Fruit fly (Drosophila melanogaster) whole organism, embryonic: ENCODE data around the gene CG11241.

Experiments used
- Ada2b ChIP-seq: fragments of 200-800 bp; sonication (Bioruptor generic); IDR thresholded peaks from 2 replicates; pipeline ENCODE4 v1.3.6; 2022; ENCODE audit warnings: missing biosample characterization, missing genetic modification characterization
- Aef1 ChIP-seq: fragments of 200-800 bp; sonication (Bioruptor generic); IDR thresholded peaks from 3 replicates; pipeline ENCODE4 v1.3.6; 2022; ENCODE audit warnings: missing biosample characterization, missing genetic modification characterization
- Atf-2 ChIP-seq: fragments of 200-800 bp; sonication (Bioruptor generic); optimal IDR thresholded peaks from 2 replicates; lab custom pipeline; 2016; ENCODE audit warnings: missing biosample characterization, missing genetic modification characterization
- Awh ChIP-seq: fragments of 200-800 bp; sonication (Bioruptor generic); IDR thresholded peaks from 2 replicates; pipeline ENCODE4, ENCODE4 v1.3.6; 2022; ENCODE audit warnings: missing biosample characterization, missing genetic modification characterization
- Blimp-1 ChIP-seq: fragments of 200-800 bp; sonication (Bioruptor generic); optimal IDR thresholded peaks from 3 replicates; lab custom pipeline; 2018; ENCODE audit warnings: missing biosample characterization, missing genetic modification characterization, mild to moderate bottlenecking, moderate library complexity, missing genetic modification reagents
- BtbVII ChIP-seq: fragments of 200-800 bp; sonication (Bioruptor generic); optimal IDR thresholded peaks from 3 replicates; lab custom pipeline; 2017; ENCODE audit warnings: missing biosample characterization, mild to moderate bottlenecking, missing genetic modification characterization
- CG12391 ChIP-seq: fragments of 200-800 bp; sonication (Bioruptor generic); optimal IDR thresholded peaks from 3 replicates; lab custom pipeline; 2018; ENCODE audit warnings: missing biosample characterization, mild to moderate bottlenecking, missing genetic modification characterization, moderate library complexity
- CG13424 ChIP-seq: fragments of 200-800 bp; sonication (Bioruptor generic); optimal IDR thresholded peaks from 2 replicates; lab custom pipeline; 2019; ENCODE audit warnings: missing biosample characterization, mild to moderate bottlenecking, missing genetic modification characterization, moderate library complexity
- CG14860 ChIP-seq: fragments of 200-800 bp; sonication (Bioruptor generic); IDR thresholded peaks from 3 replicates; pipeline ENCODE4 v1.3.6; 2022; ENCODE audit warnings: missing biosample characterization, missing genetic modification characterization; ENCODE audit not compliant: partially characterized antibody
- CG16813 ChIP-seq: fragments of 200-800 bp; sonication (Bioruptor generic); IDR thresholded peaks from 3 replicates; pipeline ENCODE4 v1.3.6; 2022; ENCODE audit warnings: missing biosample characterization, missing genetic modification characterization; ENCODE audit not compliant: partially characterized antibody
- CG17568 ChIP-seq: fragments of 200-800 bp; sonication (Bioruptor generic); optimal IDR thresholded peaks from 2 replicates; lab custom pipeline; 2018; ENCODE audit warnings: missing biosample characterization, mild to moderate bottlenecking, missing genetic modification characterization, moderate library complexity
- CG17612 ChIP-seq: fragments of 200-800 bp; sonication (Bioruptor generic); IDR thresholded peaks from 2 replicates; pipeline ENCODE4 v1.3.6; 2022; ENCODE audit warnings: missing biosample characterization, missing genetic modification characterization
- CG17829 ChIP-seq: fragments of 200-800 bp; optimal IDR thresholded peaks from 2 replicates; lab custom pipeline; 2019; ENCODE audit warnings: missing biosample characterization, mild to moderate bottlenecking, missing genetic modification characterization, moderate library complexity
- CG2116 ChIP-seq: fragments of 200-800 bp; sonication (Bioruptor generic); optimal IDR thresholded peaks from 3 replicates; lab custom pipeline; 2018; ENCODE audit warnings: missing biosample characterization, mild to moderate bottlenecking, missing genetic modification characterization
- CG2889 ChIP-seq: fragments of 200-800 bp; sonication (Bioruptor generic); IDR thresholded peaks from 3 replicates; pipeline ENCODE4 v1.3.6; 2022; ENCODE audit warnings: missing biosample characterization, missing genetic modification characterization
- CG30431 ChIP-seq: fragments of 200-800 bp; sonication (Bioruptor generic); optimal IDR thresholded peaks from 2 replicates; lab custom pipeline; 2017; ENCODE audit warnings: missing biosample characterization, missing genetic modification characterization
- CG3726 ChIP-seq: fragments of 200-800 bp; sonication (Bioruptor generic); IDR thresholded peaks from 3 replicates; pipeline ENCODE4, ENCODE4 v1.3.6; 2022; ENCODE audit warnings: missing biosample characterization, missing genetic modification characterization
- CG42726 ChIP-seq: fragments of 200-800 bp; sonication (Bioruptor generic); IDR thresholded peaks from 2 replicates; pipeline ENCODE4 v1.3.6; 2022; ENCODE audit warnings: missing biosample characterization, missing genetic modification characterization; ENCODE audit not compliant: partially characterized antibody
- CG4854 ChIP-seq: fragments of 200-800 bp; sonication (Bioruptor generic); optimal IDR thresholded peaks from 2 replicates; lab custom pipeline; 2016; ENCODE audit warnings: missing biosample characterization, missing genetic modification characterization, inconsistent platforms
- CG6813 ChIP-seq: fragments of 200-800 bp; sonication (Bioruptor generic); optimal IDR thresholded peaks from 2 replicates; lab custom pipeline; 2017; ENCODE audit warnings: missing biosample characterization, missing genetic modification characterization, mild to moderate bottlenecking, moderate library complexity, missing genetic modification reagents
- CG8388 ChIP-seq: fragments of 200-800 bp; sonication (Bioruptor generic); optimal IDR thresholded peaks from 2 replicates; lab custom pipeline; 2019; ENCODE audit warnings: missing biosample characterization, mild to moderate bottlenecking, missing genetic modification characterization, moderate library complexity
- Camta ChIP-seq: fragments of 200-800 bp; sonication (Bioruptor generic); optimal IDR thresholded peaks from 2 replicates; lab custom pipeline; 2016; ENCODE audit warnings: missing biosample characterization, missing genetic modification characterization
- CkIIα-i1 ChIP-seq: fragments of 200-800 bp; sonication (Bioruptor generic); IDR thresholded peaks from 2 replicates; pipeline ENCODE4 v1.3.6; 2022; ENCODE audit warnings: missing biosample characterization, missing genetic modification characterization
- CoRest ChIP-seq: fragments of 200-800 bp; sonication (Bioruptor generic); optimal IDR thresholded peaks from 3 replicates; lab custom pipeline; 2018; ENCODE audit warnings: missing biosample characterization, mild to moderate bottlenecking, missing genetic modification characterization, moderate library complexity
- Doc3 ChIP-seq: fragments of 200-800 bp; sonication (Bioruptor generic); IDR thresholded peaks from 3 replicates; pipeline ENCODE4 v1.3.6; 2022; ENCODE audit warnings: missing biosample characterization, missing genetic modification characterization; ENCODE audit not compliant: partially characterized antibody
- Fer1 ChIP-seq: fragments of 200-800 bp; sonication (Bioruptor generic); optimal IDR thresholded peaks from 2 replicates; lab custom pipeline; 2017; ENCODE audit warnings: missing biosample characterization, mild to moderate bottlenecking, missing genetic modification characterization
- HLH3B ChIP-seq: fragments of 200-800 bp; sonication (Bioruptor generic); IDR thresholded peaks from 2 replicates; pipeline ENCODE4 v1.3.6; 2022; ENCODE audit warnings: missing biosample characterization, missing genetic modification characterization
- Meics ChIP-seq: fragments of 200-800 bp; sonication (Bioruptor generic); optimal IDR thresholded peaks from 2 replicates; lab custom pipeline; 2017; ENCODE audit warnings: missing biosample characterization, mild to moderate bottlenecking, missing genetic modification characterization
- Mrtf ChIP-seq: fragments of 200-800 bp; sonication (Bioruptor generic); IDR thresholded peaks from 3 replicates; pipeline ENCODE4 v1.3.6; 2022; ENCODE audit warnings: missing biosample characterization, missing genetic modification characterization
- NC2α ChIP-seq: fragments of 200-800 bp; sonication (Bioruptor generic); optimal IDR thresholded peaks from 2 replicates; lab custom pipeline; 2016; ENCODE audit warnings: missing biosample characterization, missing genetic modification characterization
- Nf-YC ChIP-seq: fragments of 200-800 bp; optimal IDR thresholded peaks from 3 replicates; lab custom pipeline; 2019; ENCODE audit warnings: missing biosample characterization, mild to moderate bottlenecking, missing genetic modification characterization, moderate library complexity
- Oli ChIP-seq: fragments of 200-800 bp; sonication (Bioruptor generic); optimal IDR thresholded peaks from 2 replicates; lab custom pipeline; 2018; ENCODE audit warnings: missing biosample characterization, mild to moderate bottlenecking, missing genetic modification characterization, moderate library complexity
- YL-1 ChIP-seq: fragments of 200-800 bp; sonication (Bioruptor generic); optimal IDR thresholded peaks from 3 replicates; lab custom pipeline; 2017; ENCODE audit warnings: missing biosample characterization, mild to moderate bottlenecking, missing genetic modification characterization
- al ChIP-seq: fragments of 200-800 bp; sonication (Bioruptor generic); IDR thresholded peaks from 2 replicates; pipeline ENCODE4 v1.3.6; 2022; ENCODE audit warnings: missing biosample characterization, missing genetic modification characterization
- ase ChIP-seq: fragments of 200-800 bp; sonication (Bioruptor generic); IDR thresholded peaks from 3 replicates; pipeline ENCODE4 v1.3.6; 2022; ENCODE audit warnings: missing biosample characterization, missing genetic modification characterization
- caup ChIP-seq: fragments of 200-800 bp; sonication (Bioruptor generic); optimal IDR thresholded peaks from 3 replicates; lab custom pipeline; 2017; ENCODE audit warnings: missing biosample characterization, mild to moderate bottlenecking, missing genetic modification characterization, moderate library complexity; ENCODE audit not compliant: severe bottlenecking
- crc ChIP-seq: fragments of 200-800 bp; sonication (Bioruptor generic); optimal IDR thresholded peaks from 2 replicates; lab custom pipeline; 2016; ENCODE audit warnings: missing biosample characterization, missing genetic modification characterization
- dimm ChIP-seq: fragments of 200-800 bp; sonication (Bioruptor generic); IDR thresholded peaks from 2 replicates; pipeline ENCODE4 v1.3.6; 2022; ENCODE audit warnings: missing biosample characterization, missing genetic modification characterization
- gem ChIP-seq: fragments of 200-800 bp; sonication (Bioruptor generic); optimal IDR thresholded peaks from 2 replicates; lab custom pipeline; 2019; ENCODE audit warnings: missing biosample characterization, mild to moderate bottlenecking, missing genetic modification characterization, moderate library complexity
- grau ChIP-seq: fragments of 200-800 bp; optimal IDR thresholded peaks from 3 replicates; lab custom pipeline; 2019; ENCODE audit warnings: missing biosample characterization, mild to moderate bottlenecking, missing genetic modification characterization, moderate library complexity
- nom ChIP-seq: fragments of 200-800 bp; sonication (Bioruptor generic); optimal IDR thresholded peaks from 2 replicates; lab custom pipeline; 2017; ENCODE audit warnings: missing biosample characterization, missing genetic modification characterization, mild to moderate bottlenecking, moderate library complexity, missing genetic modification reagents
- oc ChIP-seq: fragments of 200-800 bp; sonication (Bioruptor generic); optimal IDR thresholded peaks from 2 replicates; lab custom pipeline; 2018; ENCODE audit warnings: missing biosample characterization, mild to moderate bottlenecking, missing genetic modification characterization, moderate library complexity
- org-1 ChIP-seq: fragments of 200-800 bp; sonication (Bioruptor generic); optimal IDR thresholded peaks from 2 replicates; lab custom pipeline; 2017; ENCODE audit warnings: missing biosample characterization, missing genetic modification characterization
- ranshi ChIP-seq: fragments of 200-800 bp; sonication (Bioruptor generic); IDR thresholded peaks from 2 replicates; pipeline ENCODE4 v1.3.6; 2022; ENCODE audit warnings: missing biosample characterization, missing genetic modification characterization
- shn ChIP-seq: fragments of 200-800 bp; sonication (Bioruptor generic); optimal IDR thresholded peaks from 3 replicates; lab custom pipeline; 2016; ENCODE audit warnings: missing biosample characterization, missing genetic modification characterization
- sob ChIP-seq: fragments of 200-800 bp; sonication (Bioruptor generic); IDR thresholded peaks from 2 replicates; pipeline ENCODE4 v1.3.6; 2022; ENCODE audit warnings: missing biosample characterization, missing genetic modification characterization
- sr ChIP-seq: fragments of 200-800 bp; sonication (Bioruptor generic); IDR thresholded peaks from 3 replicates; pipeline ENCODE4 v1.3.6; 2022; ENCODE audit warnings: missing biosample characterization, missing genetic modification characterization
- stc ChIP-seq: fragments of 200-800 bp; sonication (Bioruptor generic); IDR thresholded peaks from 2 replicates; pipeline ENCODE4 v1.3.6; 2022; ENCODE audit warnings: missing biosample characterization, missing genetic modification characterization
- tap ChIP-seq: fragments of 200-800 bp; optimal IDR thresholded peaks from 3 replicates; lab custom pipeline; 2019; ENCODE audit warnings: missing biosample characterization, mild to moderate bottlenecking, missing genetic modification characterization, moderate library complexity
- wek ChIP-seq: fragments of 200-800 bp; sonication (Bioruptor generic); optimal IDR thresholded peaks from 3 replicates; lab custom pipeline; 2018; ENCODE audit warnings: missing biosample characterization, mild to moderate bottlenecking, missing genetic modification characterization, moderate library complexity

The CG11241 gene

dm6 chr3L:22727739-22728335, 10.4 kb downstream of the CG11241 start, which contains the start of the genes CG14450 and CG11367 (continued):
- TF ChIP-seq oc (tag; lab: Kevin White, UChicago) (no peak), Awh (GFP tag; lab: Robert Waterston, UW) (no peak), Atf-2 (no peak), Oli (tag; lab: Kevin White, UChicago) (no peak), Ada2b (GFP tag; lab: Robert Waterston, UW) (no peak), sr (GFP tag; lab: Robert Waterston, UW) (peak; percentile 57; the same call in 1 of the 3 replicates), YL-1 (GFP tag; lab: Kevin White, UChicago) (peak; percentile 44), CG2889 (GFP tag; lab: Robert Waterston, UW) (no peak), CG12391 (tag; lab: Kevin White, UChicago) (peak; percentile 68), crc (GFP tag; lab: Kevin White, UChicago) (no peak), CG30431 (GFP tag; lab: Kevin White, UChicago) (no peak), Nf-YC (peak; percentile 69), org-1 (GFP tag; lab: Kevin White, UChicago) (no peak), Aef1 (no peak), shn (no peak), BtbVII (GFP tag; lab: Kevin White, UChicago) (peak; percentile 27), Meics (peak; percentile 18), CG4854 (GFP tag; lab: Kevin White, UChicago) (no peak), CG2116 (GFP tag; lab: Kevin White, UChicago) (peak; percentile 75), Fer1 (GFP tag; lab: Kevin White, UChicago) (peak; percentile 54), CG16813 (GFP tag; lab: Robert Waterston, UW) (peak; percentile 65; the same call in 2 of the 3 replicates), CG14860 (GFP tag; lab: Robert Waterston, UW) (0 out of 3 replicates have a peak, but pooled peaks have one; percentile 36), HLH3B (GFP tag; lab: Robert Waterston, UW) (no peak), ase (GFP tag; lab: Robert Waterston, UW) (no peak), CG17612 (GFP tag; lab: Robert Waterston, UW) (no peak), Camta (peak; percentile 9), al (GFP tag; lab: Robert Waterston, UW) (no peak), grau (peak; percentile 46), CG8388 (GFP tag; lab: Kevin White, UChicago) (no peak), sob (GFP tag; lab: Robert Waterston, UW) (no peak), Mrtf (GFP tag; lab: Robert Waterston, UW) (no peak), caup (GFP tag; lab: Kevin White, UChicago) (peak; percentile 26), Doc3 (GFP tag; lab: Robert Waterston, UW) (peak; percentile 72), CG17568 (peak; percentile 52), ranshi (GFP tag; lab: Robert Waterston, UW) (no peak), CoRest (tag; lab: Kevin White, UChicago) (peak; percentile 49), CG17829 (tag; lab: Kevin White, UChicago) (peak; percentile 75), wek (GFP tag; lab: Kevin White, UChicago) (peak; percentile 3), Blimp-1 (GFP tag; lab: Kevin White, UChicago) (peak; percentile 78), CG3726 (GFP tag; lab: Robert Waterston, UW) (no peak), tap (peak; percentile 19), CG6813 (GFP tag; lab: Kevin White, UChicago) (no peak), CG42726 (GFP tag; lab: Robert Waterston, UW) (no peak), NC2α (GFP tag; lab: Kevin White, UChicago) (no peak), dimm (GFP tag; lab: Robert Waterston, UW) (no peak), CkIIα-i1 (GFP tag; lab: Robert Waterston, UW) (no peak), CG13424 (tag; lab: Kevin White, UChicago) (peak; percentile 49), stc (GFP tag; lab: Robert Waterston, UW) (peak; percentile 30; the same call in 1 of the 2 replicates), nom (GFP tag; lab: Kevin White, UChicago) (peak; percentile 63), gem (tag; lab: Kevin White, UChicago) (no peak)
